Worm (Caenorhabditis elegans): Measurements from ENCODE around the gene fbxb-74.

fbxb-74 gene

DNA sequence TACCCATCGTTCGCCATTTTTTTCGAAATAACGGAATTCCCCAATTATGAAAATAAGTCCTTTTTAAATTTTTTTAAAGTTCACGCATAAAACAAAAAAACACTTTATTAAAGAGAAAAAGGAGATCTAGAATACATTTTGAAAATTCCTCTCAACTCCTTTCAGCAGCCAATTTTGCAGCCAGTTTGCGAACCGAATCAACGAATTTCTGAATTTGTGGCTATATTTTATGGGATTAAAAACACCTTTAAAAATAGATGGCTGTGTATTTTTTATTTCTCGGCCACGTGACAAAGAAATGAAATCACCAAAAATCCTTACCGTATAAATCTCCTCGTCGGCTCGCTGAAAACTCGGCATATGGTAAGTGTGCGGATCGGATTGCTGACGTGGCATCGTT, 40.9 kb upstream of the fbxb-74 start, which contains the start of gene M01H9.10:
Gene M01H9.10 (minus strand): TSS at position 101 of the 400 bp plus-strand sequence.
- TF ChIP-seq ama-1 (optimal IDR thresholded peaks at IDR 0.05) (no peak), egl-27 (tag; optimal IDR thresholded peaks at IDR 0.05) (no peak)

DNA sequence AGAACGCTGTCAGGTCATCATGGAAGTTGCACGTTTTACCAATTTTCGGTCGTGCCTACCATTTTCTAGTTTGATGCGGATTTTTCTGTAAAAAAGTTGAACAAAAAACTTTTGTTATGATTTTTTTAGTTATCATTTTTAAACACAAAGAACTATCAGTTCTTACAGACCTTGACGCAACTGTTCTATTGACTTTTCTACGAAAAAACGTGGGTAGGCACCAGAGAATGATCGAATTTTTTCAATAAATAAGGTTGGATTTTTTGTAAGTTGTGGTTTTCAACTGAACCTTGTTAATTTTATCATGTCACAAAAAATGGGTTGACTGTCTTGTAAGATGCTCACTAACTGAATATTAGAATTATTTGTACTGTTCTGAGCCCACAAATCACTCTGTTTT, 39.5 kb upstream of the fbxb-74 start:
- TF ChIP-seq zag-1 (tag; optimal IDR thresholded peaks at IDR 0.05) (no peak), nhr-71 (tag; optimal IDR thresholded peaks at IDR 0.05) (peak; percentile 9), ces-1 (GFP tag; optimal IDR thresholded peaks at IDR 0.05) (no peak), snu-23 (GFP tag; optimal IDR thresholded peaks at IDR 0.05) (peak; percentile 7), lin-13 (GFP tag; optimal IDR thresholded peaks at IDR 0.05) (no peak), vab-15 (tag; optimal IDR thresholded peaks at IDR 0.05) (no peak), nhr-85 (tag) (peak; percentile 45), nhr-19 (GFP tag; conservative IDR thresholded peaks at IDR 0.05) (peak; percentile 77), pag-3 (tag; optimal IDR thresholded peaks at IDR 0.05; ENCODE audit: borderline replicate concordance, insufficient read depth) (no peak), nhr-20 (tag; optimal IDR thresholded peaks at IDR 0.05) (peak; percentile 46), lin-14 (GFP tag; optimal IDR thresholded peaks at IDR 0.05) (peak; percentile 20), elt-3 (tag; optimal IDR thresholded peaks at IDR 0.05) (no peak), efl-1 (optimal IDR thresholded peaks at IDR 0.05) (no peak), efl-1 (GFP tag; optimal IDR thresholded peaks at IDR 0.05 in 1 of 2) (peak in 1 of 2 experiments; percentile 25)

ce11 chrIV:4477009-4477471, 38.0 kb upstream of the fbxb-74 start, which contains the start of gene M01H9.3:
Gene M01H9.3, minus strand, starts transcription at chrIV:4477059.
- no peak for TF ChIP-seq mab-9 (GFP tag; IDR thresholded peaks at IDR 0.05)
- TF ChIP-seq sox-4 (tag; optimal IDR thresholded peaks at IDR 0.05) = no peak
- no peak for TF ChIP-seq unc-98 (GFP tag; IDR thresholded peaks at IDR 0.05)
- TF ChIP-seq nhr-71 (tag; optimal IDR thresholded peaks at IDR 0.05) = peak; percentile 92
- peak; percentile 33 to 60 (median 53) for TF ChIP-seq dpl-1 (GFP tag; optimal IDR thresholded peaks at IDR 0.05)
- TF ChIP-seq zag-1 (tag; optimal IDR thresholded peaks at IDR 0.05) = no peak
- TF ChIP-seq pax-3 (tag; optimal IDR thresholded peaks at IDR 0.05) = peak; percentile 16
- TF ChIP-seq ceh-88 (GFP tag; IDR thresholded peaks at IDR 0.05) = peak; percentile 35; the same call in 1 of the 2 replicates
- TF ChIP-seq tbx-2 (tag; optimal IDR thresholded peaks at IDR 0.05) = peak; percentile 82
- no peak for TF ChIP-seq ceh-8 (GFP tag; optimal IDR thresholded peaks at IDR 0.05)
- TF ChIP-seq ztf-11 (tag; optimal IDR thresholded peaks at IDR 0.05) = no peak
- no peak for TF ChIP-seq nhr-12 (tag; optimal IDR thresholded peaks at IDR 0.05)
- TF ChIP-seq ets-5 (GFP tag; IDR thresholded peaks at IDR 0.05) = no peak
- no peak for TF ChIP-seq pag-3 (tag; optimal IDR thresholded peaks at IDR 0.05; ENCODE audit: borderline replicate concordance, insufficient read depth)
- peak; percentile 57 for TF ChIP-seq mep-1 (tag; optimal IDR thresholded peaks at IDR 0.05)
- peak; percentile 21 for TF ChIP-seq skn-1 (tag; optimal IDR thresholded peaks at IDR 0.05)
- no peak for TF ChIP-seq tlp-1 (tag; optimal IDR thresholded peaks at IDR 0.05)
- TF ChIP-seq unc-130 (tag; optimal IDR thresholded peaks at IDR 0.05) = peak; percentile 85
- no peak for TF ChIP-seq egl-13 (tag; optimal IDR thresholded peaks at IDR 0.05)
- peak; percentile 89 for TF ChIP-seq snu-23 (GFP tag; optimal IDR thresholded peaks at IDR 0.05)
- TF ChIP-seq lin-13 (GFP tag; optimal IDR thresholded peaks at IDR 0.05) = peak; percentile 4
- peak; percentile 30 for TF ChIP-seq nhr-90 (tag; optimal IDR thresholded peaks at IDR 0.05; ENCODE audit: poor library complexity)
- peak; percentile 65 for TF ChIP-seq ama-1 (optimal IDR thresholded peaks at IDR 0.05)
- TF ChIP-seq nhr-28 (tag; optimal IDR thresholded peaks at IDR 0.05) = no peak
- peak; percentile 89 for TF ChIP-seq nhr-20 (tag; optimal IDR thresholded peaks at IDR 0.05)
- no peak for TF ChIP-seq F16B12.6 (tag; optimal IDR thresholded peaks at IDR 0.05)
- no peak for TF ChIP-seq hlh-4 (tag; optimal IDR thresholded peaks at IDR 0.05)
- no peak for TF ChIP-seq ces-1 (GFP tag; optimal IDR thresholded peaks at IDR 0.05)
- no peak for TF ChIP-seq sup-37 (GFP tag; optimal IDR thresholded peaks at IDR 0.05)
- TF ChIP-seq unc-62 (GFP tag; optimal IDR thresholded peaks at IDR 0.05) = no peak
- no peak for TF ChIP-seq grh-1 (GFP tag; IDR thresholded peaks at IDR 0.05)
- no peak for TF ChIP-seq alr-1 (tag; optimal IDR thresholded peaks at IDR 0.05; ENCODE audit: borderline replicate concordance)
- peak; percentile 78 for TF ChIP-seq lir-3 (tag; optimal IDR thresholded peaks at IDR 0.05; ENCODE audit: poor library complexity)
- no peak for TF ChIP-seq pqm-1 (tag; optimal IDR thresholded peaks at IDR 0.05)
- TF ChIP-seq ceh-63 (GFP tag; optimal IDR thresholded peaks at IDR 0.05) = no peak
- TF ChIP-seq C04F5.9 (tag; optimal IDR thresholded peaks at IDR 0.05) = no peak
- TF ChIP-seq mef-2 (tag; optimal IDR thresholded peaks at IDR 0.05) = peak; percentile 67
- TF ChIP-seq unc-30 (tag; optimal IDR thresholded peaks at IDR 0.05) = no peak
- peak; percentile 52 for TF ChIP-seq xbp-1 (tag; optimal IDR thresholded peaks at IDR 0.05)
- no peak for TF ChIP-seq hlh-17 (GFP tag; optimal IDR thresholded peaks at IDR 0.05; ENCODE audit: borderline replicate concordance)

All from whole organism, L1 larva.